Worm (Caenorhabditis elegans) whole organism, late embryonic: ENCODE data around the gene hst-3.1.

Source experiments
- K02D7.2 ChIP-seq: sonication (generic microtip); optimal IDR thresholded peaks from 2 replicates; lab custom pipeline; 2017; ENCODE audit warnings: mild to moderate bottlenecking, missing genetic modification characterization, missing compliant biosample characterization
- K09A11.1 ChIP-seq: sonication (generic microtip); optimal IDR thresholded peaks from 2 replicates; lab custom pipeline; 2017; ENCODE audit warnings: antibody characterized with exemption, mild to moderate bottlenecking, missing genetic modification characterization, missing compliant biosample characterization; ENCODE audit not compliant: insufficient read depth
- ama-1 ChIP-seq: fragments of 150-350 bp; optimal IDR thresholded peaks from 2 replicates; lab custom pipeline; 2014
- ceh-18 ChIP-seq: sonication (generic microtip); optimal IDR thresholded peaks from 2 replicates; lab custom pipeline; 2016; ENCODE audit warnings: missing genetic modification characterization, missing compliant biosample characterization
- ceh-19 ChIP-seq: fragments of 200-800 bp; sonication (Bioruptor generic); optimal IDR thresholded peaks from 2 replicates; lab custom pipeline; 2018; ENCODE audit warnings: mild to moderate bottlenecking, missing genetic modification characterization, missing compliant biosample characterization
- ceh-22 ChIP-seq: sonication (generic microtip); optimal IDR thresholded peaks from 2 replicates; lab custom pipeline; 2017; ENCODE audit warnings: missing biosample characterization, missing genetic modification characterization
- ceh-31 ChIP-seq: sonication (generic microtip); optimal IDR thresholded peaks from 2 replicates; lab custom pipeline; 2016; ENCODE audit warnings: missing genetic modification characterization, missing compliant biosample characterization
- ceh-9 ChIP-seq: sonication (generic microtip); optimal IDR thresholded peaks from 2 replicates; lab custom pipeline; 2016; ENCODE audit warnings: mild to moderate bottlenecking, missing genetic modification characterization, inconsistent platforms, missing compliant biosample characterization
- che-1 ChIP-seq: sonication (generic microtip); optimal IDR thresholded peaks from 2 replicates; lab custom pipeline; 2016; ENCODE audit warnings: mild to moderate bottlenecking, missing genetic modification characterization, missing compliant biosample characterization
- dve-1 ChIP-seq: sonication (generic microtip); optimal IDR thresholded peaks from 2 replicates; lab custom pipeline; 2017; ENCODE audit warnings: antibody characterized with exemption, mild to moderate bottlenecking, missing genetic modification characterization, missing compliant biosample characterization
- elt-4 ChIP-seq: sonication (generic microtip); optimal IDR thresholded peaks from 2 replicates; lab custom pipeline; 2016; ENCODE audit warnings: missing genetic modification characterization, missing compliant biosample characterization
- ets-4 ChIP-seq: sonication (generic microtip); optimal IDR thresholded peaks from 2 replicates; lab custom pipeline; 2016; ENCODE audit warnings: missing genetic modification characterization, missing compliant biosample characterization
- eyg-1 ChIP-seq: sonication (generic microtip); optimal IDR thresholded peaks from 2 replicates; lab custom pipeline; 2016; ENCODE audit warnings: missing genotype, missing genetic modification characterization, missing compliant biosample characterization
- fax-1 ChIP-seq: sonication (generic microtip); optimal IDR thresholded peaks from 2 replicates; lab custom pipeline; 2016; ENCODE audit warnings: missing genotype, missing genetic modification characterization, missing compliant biosample characterization
- fkh-6 ChIP-seq: sonication (generic microtip); optimal IDR thresholded peaks from 2 replicates; lab custom pipeline; 2016; ENCODE audit warnings: missing genetic modification characterization, missing compliant biosample characterization
- gmeb-2 ChIP-seq: sonication (generic microtip); optimal IDR thresholded peaks from 2 replicates; lab custom pipeline; 2016; ENCODE audit warnings: missing genetic modification characterization, inconsistent platforms, missing compliant biosample characterization
- hlh-13 ChIP-seq: fragments of 200-800 bp; sonication (Bioruptor generic); optimal IDR thresholded peaks from 2 replicates; lab custom pipeline; 2018; ENCODE audit warnings: mild to moderate bottlenecking, missing genetic modification characterization, missing compliant biosample characterization
- hlh-15 ChIP-seq: sonication (generic microtip); optimal IDR thresholded peaks from 2 replicates; lab custom pipeline; 2016; ENCODE audit warnings: missing genetic modification characterization, missing compliant biosample characterization
- hlh-30 ChIP-seq: sonication (generic microtip); optimal IDR thresholded peaks from 2 replicates; lab custom pipeline; 2017; ENCODE audit warnings: antibody characterized with exemption, missing genetic modification characterization, missing compliant biosample characterization; ENCODE audit not compliant: insufficient read depth
- hlh-8 ChIP-seq: sonication (generic microtip); optimal IDR thresholded peaks from 2 replicates; lab custom pipeline; 2016; ENCODE audit warnings: missing genotype, missing genetic modification characterization, missing compliant biosample characterization
- nfya-1 ChIP-seq: sonication (generic microtip); optimal IDR thresholded peaks from 2 replicates; lab custom pipeline; 2017; ENCODE audit warnings: missing genetic modification characterization, mild to moderate bottlenecking, missing compliant biosample characterization, antibody characterized with exemption, moderate library complexity
- npax-4 ChIP-seq: sonication (generic microtip); optimal IDR thresholded peaks from 2 replicates; lab custom pipeline; 2016; ENCODE audit warnings: missing genetic modification characterization, missing compliant biosample characterization
- pag-3 ChIP-seq: sonication (generic microtip); optimal IDR thresholded peaks from 2 replicates; lab custom pipeline; 2016; ENCODE audit warnings: missing compliant biosample characterization, missing genetic modification characterization, borderline replicate concordance
- pat-9 ChIP-seq: fragments of 200-800 bp; sonication (Bioruptor generic); optimal IDR thresholded peaks from 2 replicates; lab custom pipeline; 2018; ENCODE audit warnings: mild to moderate bottlenecking, missing genetic modification characterization, moderate library complexity, missing compliant biosample characterization
- pqm-1 ChIP-seq: sonication (generic microtip); optimal IDR thresholded peaks from 2 replicates; lab custom pipeline; 2016; ENCODE audit warnings: missing genetic modification characterization, missing compliant biosample characterization
- pros-1 ChIP-seq: fragments of 150-350 bp; optimal IDR thresholded peaks from 2 replicates; lab custom pipeline; 2014; ENCODE audit warnings: missing biosample characterization, missing genetic modification reagents, missing genetic modification characterization
- ref-2 ChIP-seq: sonication (generic microtip); optimal IDR thresholded peaks from 2 replicates; lab custom pipeline; 2016; ENCODE audit warnings: missing genetic modification characterization, missing compliant biosample characterization
- rnt-1 ChIP-seq: sonication (generic microtip); optimal IDR thresholded peaks from 2 replicates; lab custom pipeline; 2016; ENCODE audit warnings: missing genetic modification characterization, missing compliant biosample characterization
- sdc-2 ChIP-seq: sonication (generic microtip); optimal IDR thresholded peaks from 2 replicates; lab custom pipeline; 2016; ENCODE audit warnings: missing genotype, missing genetic modification characterization, missing compliant biosample characterization
- sox-4 ChIP-seq: sonication (generic microtip); optimal IDR thresholded peaks from 2 replicates; lab custom pipeline; 2017; ENCODE audit warnings: mild to moderate bottlenecking, missing genetic modification characterization, inconsistent platforms, missing compliant biosample characterization
- unc-42 ChIP-seq: sonication (generic microtip); optimal IDR thresholded peaks from 2 replicates; lab custom pipeline; 2016; ENCODE audit warnings: missing genotype, missing genetic modification characterization, missing compliant biosample characterization
- unc-55 ChIP-seq: sonication (generic microtip); optimal IDR thresholded peaks from 2 replicates; lab custom pipeline; 2017; ENCODE audit warnings: missing biosample characterization, missing genetic modification reagents, missing genetic modification characterization
- unc-86 ChIP-seq: sonication (generic microtip); optimal IDR thresholded peaks from 2 replicates; lab custom pipeline; 2016; ENCODE audit warnings: missing genetic modification characterization, missing compliant biosample characterization
- zip-5 ChIP-seq: sonication (generic microtip); optimal IDR thresholded peaks from 2 replicates; lab custom pipeline; 2016; ENCODE audit warnings: missing genetic modification characterization, missing compliant biosample characterization

The hst-3.1 gene

ce11 chrII:6173400-6173799 lies 4.3 kb upstream of the hst-3.1 start, which contains the start of gene F40H3.2:
Gene F40H3.2, plus strand, starts transcription at chrII:6173649.
- no peak for TF ChIP-seq unc-42
- no peak for TF ChIP-seq nfya-1 (tag; lab: Kevin White, UChicago)
- no peak for TF ChIP-seq eyg-1 (tag; lab: Kevin White, UChicago)
- no peak for TF ChIP-seq hlh-15 (tag; lab: Kevin White, UChicago)
- TF ChIP-seq npax-4 (tag; lab: Kevin White, UChicago), result no peak
- no peak for TF ChIP-seq hlh-13 (GFP tag; lab: Kevin White, UChicago)
- no peak for TF ChIP-seq rnt-1
- no peak for TF ChIP-seq K02D7.2 (tag; lab: Kevin White, UChicago)
- TF ChIP-seq K09A11.1 (tag; lab: Kevin White, UChicago), result no peak
- TF ChIP-seq che-1 (tag; lab: Kevin White, UChicago), result no peak
- TF ChIP-seq, all 69 proteins: peak for 0

- TF ChIP-seq dve-1 (tag; lab: Kevin White, UChicago) (no peak), fax-1 (tag; lab: Kevin White, UChicago) (no peak), gmeb-2 (tag; lab: Kevin White, UChicago) (no peak), hlh-15 (tag; lab: Kevin White, UChicago) (no peak), sox-4 (tag; lab: Kevin White, UChicago) (no peak), pros-1 (tag; lab: Kevin White, UChicago) (no peak), ref-2 (tag; lab: Kevin White, UChicago) (no peak), ceh-18 (tag; lab: Kevin White, UChicago) (no peak), hlh-13 (GFP tag; lab: Kevin White, UChicago) (no peak), che-1 (tag; lab: Kevin White, UChicago) (no peak), ceh-31 (tag; lab: Kevin White, UChicago) (no peak), pqm-1 (no peak), unc-86 (tag; lab: Kevin White, UChicago) (no peak)
- TF ChIP-seq, all 69 proteins: peak for 0
These were observed 2.2 kb upstream of the hst-3.1 start, which contains the start of gene F40H3.3 for ce11 chrII:6171228-6171627. Gene F40H3.3, plus strand, starts transcription at chrII:6171507.

ce11 chrII:6170236-6170635 lies 1.2 kb upstream of the hst-3.1 start:
- TF ChIP-seq sox-4 (tag; lab: Kevin White, UChicago) (no peak), eyg-1 (tag; lab: Kevin White, UChicago) (no peak), ceh-18 (tag; lab: Kevin White, UChicago) (peak; percentile 46), rnt-1 (peak; percentile 17), unc-55 (peak; percentile 96)

ce11 chrII:6168714-6169113 lies 342 bp downstream of the hst-3.1 start:
- TF ChIP-seq ets-4 (tag; lab: Kevin White, UChicago) (no peak), dve-1 (tag; lab: Kevin White, UChicago) (no peak), hlh-30 (no peak), fkh-6 (tag; lab: Kevin White, UChicago) (no peak), pqm-1 (no peak)

ce11 chrII:6165152-6165551 lies 3.9 kb downstream of the hst-3.1 start:
- TF ChIP-seq unc-42 (peak; percentile 0), pat-9 (tag; lab: Kevin White, UChicago) (no peak)

- TF ChIP-seq ama-1 (no peak), ceh-22 (no peak), pros-1 (tag; lab: Kevin White, UChicago) (no peak)
These were observed 8.1 kb downstream of the hst-3.1 start, which contains the start of gene exp-1 for ce11 chrII:6160994-6161393. Gene exp-1, minus strand, starts transcription at chrII:6161094.

- TF ChIP-seq ceh-9 (tag; lab: Kevin White, UChicago), result no peak
- TF ChIP-seq elt-4 (tag; lab: Kevin White, UChicago), result no peak
- TF ChIP-seq K09A11.1 (tag; lab: Kevin White, UChicago), result no peak
- no peak for TF ChIP-seq hlh-15 (tag; lab: Kevin White, UChicago)
- no peak for TF ChIP-seq pros-1 (tag; lab: Kevin White, UChicago)
- no peak for TF ChIP-seq ceh-22
- TF ChIP-seq ceh-19 (GFP tag; lab: Kevin White, UChicago), result no peak
- TF ChIP-seq rnt-1, result no peak
- TF ChIP-seq zip-5 (tag; lab: Kevin White, UChicago), result no peak
- no peak for TF ChIP-seq pag-3 (tag; lab: Kevin White, UChicago)
- TF ChIP-seq hlh-8 (tag; lab: Kevin White, UChicago), result no peak
- TF ChIP-seq sdc-2 (tag; lab: Kevin White, UChicago), result no peak
These were observed 10.9 kb downstream of the hst-3.1 start for ce11 chrII:6158111-6158510.
